Worm (Caenorhabditis elegans): ENCODE results near the gene gbf-1.
"Not testable (repeated sequence)": the region's sequence is repeated elsewhere in the genome, so short reads cannot be mapped to it uniquely, and the experiment has no call there.

The gbf-1 gene

ce11 chrIII:11773581-11773980 is at the start of gene gbf-1:
gbf-1 (minus strand) TSS chrIII:11773681.
- not testable (repeated sequence) for TF ChIP-seq mdl-1, dmd-4, ztf-11 (tag; optimal IDR thresholded peaks at IDR 0.05)

- TF ChIP-seq dmd-4 (tag; optimal IDR thresholded peaks at IDR 0.05) (no peak), ama-1 (optimal IDR thresholded peaks at IDR 0.05) (no peak), R02D3.7 (tag; optimal IDR thresholded peaks at IDR 0.05) (no peak), mdl-1 (tag; optimal IDR thresholded peaks at IDR 0.05) (peak in 1 of 2 experiments; percentile 63), ceh-16 (tag; optimal IDR thresholded peaks at IDR 0.05) (peak; percentile 38), lsy-2 (tag; optimal IDR thresholded peaks at IDR 0.05) (peak; percentile 90 to 98), nhr-129 (tag; optimal IDR thresholded peaks at IDR 0.05) (peak; percentile 92), sma-9 (GFP tag; optimal IDR thresholded peaks at IDR 0.05) (peak; percentile 90), sma-9 (tag; optimal IDR thresholded peaks at IDR 0.05) (no peak), nhr-11 (tag; optimal IDR thresholded peaks at IDR 0.05) (no peak), nhr-237 (tag; optimal IDR thresholded peaks at IDR 0.05) (no peak), mab-5 (tag; optimal IDR thresholded peaks at IDR 0.05) (no peak), elt-1 (tag; optimal IDR thresholded peaks at IDR 0.05) (no peak), crh-2 (tag; optimal IDR thresholded peaks at IDR 0.05) (peak; percentile 88), lin-39 (tag; optimal IDR thresholded peaks at IDR 0.05) (no peak), nhr-6 (tag; optimal IDR thresholded peaks at IDR 0.05) (no peak), nhr-21 (tag; optimal IDR thresholded peaks at IDR 0.05) (peak; percentile 77), fos-1 (tag; optimal IDR thresholded peaks at IDR 0.05) (peak; percentile 86), lin-11 (tag; optimal IDR thresholded peaks at IDR 0.05) (peak; percentile 90), ztf-4 (tag; optimal IDR thresholded peaks at IDR 0.05) (peak; percentile 49), alr-1 (tag; optimal IDR thresholded peaks at IDR 0.05) (no peak), unc-62 (GFP tag; optimal IDR thresholded peaks at IDR 0.05) (no peak), C34F6.9 (tag; optimal IDR thresholded peaks at IDR 0.05) (peak; percentile 94), nhr-10 (tag; optimal IDR thresholded peaks at IDR 0.05) (peak; percentile 24), mbf-1 (tag; optimal IDR thresholded peaks at IDR 0.05) (no peak), snpc-4 (tag; optimal IDR thresholded peaks at IDR 0.05) (peak; percentile 78), egl-27 (tag; optimal IDR thresholded peaks at IDR 0.05) (peak; percentile 60), peb-1 (tag; optimal IDR thresholded peaks at IDR 0.05) (no peak), ZK546.5 (tag; optimal IDR thresholded peaks at IDR 0.05) (no peak), unc-55 (GFP tag; optimal IDR thresholded peaks at IDR 0.05) (peak; percentile 87), zag-1 (tag; optimal IDR thresholded peaks at IDR 0.05) (peak; percentile 16), elt-3 (tag; optimal IDR thresholded peaks at IDR 0.05) (no peak), blmp-1 (tag; optimal IDR thresholded peaks at IDR 0.05; ENCODE audit: insufficient read depth) (no peak), aly-2 (tag; optimal IDR thresholded peaks at IDR 0.05) (no peak), gmeb-1 (tag; optimal IDR thresholded peaks at IDR 0.05) (peak; percentile 76), ztf-1 (GFP tag; conservative IDR thresholded peaks at IDR 0.05) (no peak), sma-3 (GFP tag; optimal IDR thresholded peaks at IDR 0.05) (peak; percentile 82), skn-1 (tag; optimal IDR thresholded peaks at IDR 0.05) (no peak), lin-13 (GFP tag; optimal IDR thresholded peaks at IDR 0.05) (peak; percentile 84), sem-4 (tag; optimal IDR thresholded peaks at IDR 0.05) (peak; percentile 84), nhr-23 (tag; optimal IDR thresholded peaks at IDR 0.05) (no peak), unc-39 (tag; optimal IDR thresholded peaks at IDR 0.05) (no peak), nhr-12 (tag; optimal IDR thresholded peaks at IDR 0.05) (no peak), nhr-77 (tag; optimal IDR thresholded peaks at IDR 0.05) (no peak), Y55F3AM.14 (GFP tag; optimal IDR thresholded peaks at IDR 0.05) (no peak), ztf-11 (tag; optimal IDR thresholded peaks at IDR 0.05) (no peak), nhr-25 (tag; optimal IDR thresholded peaks at IDR 0.05) (peak; percentile 85), F13H6.1 (tag; optimal IDR thresholded peaks at IDR 0.05) (peak; percentile 81), ceh-82 (tag; optimal IDR thresholded peaks at IDR 0.05) (no peak)
These were observed 49.8 kb upstream of the gbf-1 start, which contains the start of gene C18D11.3 for ce11 chrIII:11823260-11823659. C18D11.3 (plus strand) TSS chrIII:11823448.
